Worm (Caenorhabditis elegans) whole organism, early embryonic: ENCODE measurements around the gene let-268.

Experiments
- B0310.2 ChIP-seq: sonication (generic microtip); optimal IDR thresholded peaks from 2 replicates; lab custom pipeline; 2016; ENCODE audit warnings: mild to moderate bottlenecking, missing genetic modification characterization, missing compliant biosample characterization
- aly-1 ChIP-seq: sonication (generic microtip); optimal IDR thresholded peaks from 2 replicates; lab custom pipeline; 2016; ENCODE audit warnings: missing genetic modification characterization, missing compliant biosample characterization
- ama-1 ChIP-seq: fragments of 150-350 bp; optimal IDR thresholded peaks from 2 replicates; lab custom pipeline; 2014
- ceh-36 ChIP-seq: sonication (generic microtip); optimal IDR thresholded peaks from 2 replicates; lab custom pipeline; 2016; ENCODE audit warnings: missing genetic modification characterization, inconsistent platforms, missing compliant biosample characterization
- ets-7 ChIP-seq: sonication (generic microtip); optimal IDR thresholded peaks from 2 replicates; lab custom pipeline; 2016; ENCODE audit warnings: missing genotype, missing genetic modification characterization, missing compliant biosample characterization
- flt-1 ChIP-seq: fragments of 200-800 bp; sonication (Bioruptor generic); IDR thresholded peaks from 2 replicates; pipeline ENCODE4 v1.3.6; 2022; ENCODE audit warnings: missing genetic modification characterization, missing compliant biosample characterization
- hmbx-1 ChIP-seq: sonication (generic microtip); optimal IDR thresholded peaks from 2 replicates; lab custom pipeline; 2016; ENCODE audit warnings: mild to moderate bottlenecking, missing genetic modification characterization, missing compliant biosample characterization
- hnd-1 ChIP-seq: sonication (generic microtip); optimal IDR thresholded peaks from 2 replicates; lab custom pipeline; 2016; ENCODE audit warnings: missing genetic modification characterization, missing compliant biosample characterization
- scrt-1 ChIP-seq: fragments of 200-800 bp; sonication (Bioruptor generic); IDR thresholded peaks from 2 replicates; pipeline ENCODE4 v1.3.6; 2022; ENCODE audit warnings: missing genetic modification characterization, missing compliant biosample characterization
- sea-1 ChIP-seq: fragments of 200-800 bp; sonication (Bioruptor generic); conservative IDR thresholded peaks from 2 replicates; pipeline ENCODE4 v1.3.6; 2022; ENCODE audit warnings: missing genetic modification characterization, missing compliant biosample characterization
- tbx-37 ChIP-seq: fragments of 200-800 bp; sonication (Bioruptor generic); conservative IDR thresholded peaks from 2 replicates; pipeline ENCODE4 v1.3.6; 2022; ENCODE audit warnings: missing genetic modification reagents, missing genetic modification characterization, missing compliant biosample characterization
- tra-4 ChIP-seq: sonication (generic microtip); optimal IDR thresholded peaks from 2 replicates; lab custom pipeline; 2017; ENCODE audit warnings: missing genetic modification characterization, missing compliant biosample characterization

DNA sequence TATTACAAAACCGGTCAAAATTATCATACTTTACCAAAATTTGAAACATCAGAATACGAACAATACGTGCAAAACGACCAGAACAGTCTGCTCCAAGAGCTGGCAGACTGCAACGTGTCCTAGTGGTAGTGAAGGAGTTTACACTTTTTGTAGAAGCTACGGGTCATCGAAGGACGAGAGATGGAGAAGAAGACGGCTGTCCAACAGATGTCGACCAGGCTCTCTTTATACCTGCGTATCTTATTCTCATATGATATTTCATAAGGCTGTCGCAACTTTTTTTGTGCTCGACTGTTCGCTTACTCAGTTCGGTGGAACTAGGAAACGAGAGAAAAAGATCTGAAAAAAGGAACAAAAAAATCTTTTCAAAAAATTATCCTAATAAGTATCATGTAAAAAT, at the start of gene let-268:
- no peak for TF ChIP-seq scrt-1 (GFP tag; lab: Robert Waterston, UW)
- TF ChIP-seq sea-1 (GFP tag; lab: Robert Waterston, UW): no peak
- no peak for TF ChIP-seq ama-1 (lab: Kevin White, UChicago)
- TF ChIP-seq ets-7 (tag; lab: Kevin White, UChicago): no peak
- no peak for TF ChIP-seq hnd-1
- TF ChIP-seq tra-4 (tag; lab: Kevin White, UChicago): no peak
- TF ChIP-seq flt-1: no peak
- no peak for TF ChIP-seq B0310.2 (tag; lab: Kevin White, UChicago)
- TF ChIP-seq hmbx-1 (tag; lab: Kevin White, UChicago): no peak
- no peak for TF ChIP-seq ceh-36
- TF ChIP-seq tbx-37 (GFP tag; lab: Robert Waterston, UW): no peak
- no peak for TF ChIP-seq aly-1 (tag; lab: Kevin White, UChicago)
